Comparison of ENCODE assay signal across 1 fruit fly cellular context in the genomic region with DNA sequence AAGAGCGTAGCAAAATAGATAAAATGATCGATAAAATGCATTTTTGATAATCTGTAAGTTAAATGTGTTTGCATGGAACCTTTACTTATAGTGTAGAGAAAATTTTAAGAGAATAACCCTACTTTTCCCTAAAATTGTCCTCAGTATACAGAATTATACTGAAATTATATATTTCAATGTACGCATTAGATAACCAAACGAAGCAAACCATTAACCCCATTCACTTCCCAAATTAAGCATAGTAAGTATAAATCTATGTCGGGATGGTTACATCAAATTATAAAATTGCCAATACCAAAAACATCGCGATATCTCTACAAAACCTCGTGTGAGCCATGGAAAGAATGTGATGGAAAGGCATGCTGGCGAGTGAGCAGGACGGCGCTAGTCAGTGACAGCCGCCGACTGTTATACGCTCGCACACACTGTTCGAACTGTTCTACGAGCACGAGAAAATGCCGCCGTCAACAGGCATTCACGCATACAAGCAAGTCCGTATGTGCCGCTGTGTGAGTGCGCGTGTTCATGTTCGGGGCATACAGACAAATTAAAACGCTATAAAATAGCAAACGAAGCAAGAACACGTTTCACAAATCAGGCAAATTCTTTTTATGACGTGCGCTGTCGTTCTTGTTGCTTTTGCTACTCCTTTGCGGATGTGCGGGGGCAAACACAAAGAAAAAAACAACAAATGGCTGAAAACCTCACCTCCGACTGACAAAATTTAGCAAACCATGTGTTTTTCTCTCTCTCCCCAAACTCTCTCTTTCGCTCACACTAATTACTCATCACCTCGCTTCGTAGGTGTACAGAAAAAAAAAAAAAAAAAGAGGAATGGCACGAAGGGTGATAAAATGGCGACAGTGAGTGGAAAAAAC.
TF ChIP-seq lines count a peak whose summit lies in the region.

No protein-coding gene starts in this region.

TF ChIP-seq in whole organism, embryonic, 481 proteins besides CTCF, POLR2A, EP300 and RAD21 (continued from another document and continues in another):
- no peak for TF ChIP-seq CG3163 (GFP tag; optimal IDR thresholded peaks at IDR 0.05; lab: Kevin White, UChicago)
- no peak for TF ChIP-seq CG6765 (GFP tag; optimal IDR thresholded peaks at IDR 0.05; lab: Kevin White, UChicago)
- TF ChIP-seq odd (GFP tag; optimal IDR thresholded peaks at IDR 0.05; lab: Kevin White, UChicago): no peak
- no peak for TF ChIP-seq CG12219 (GFP tag; optimal IDR thresholded peaks at IDR 0.05; lab: Kevin White, UChicago)
- peak; percentile 8 for TF ChIP-seq stwl (tag; optimal IDR thresholded peaks at IDR 0.05; lab: Kevin White, UChicago)
- no peak for TF ChIP-seq ab (GFP tag; optimal IDR thresholded peaks at IDR 0.05; lab: Kevin White, UChicago)
- no peak for TF ChIP-seq sima (GFP tag; optimal IDR thresholded peaks at IDR 0.05; lab: Kevin White, UChicago)
- TF ChIP-seq ttk (GFP tag; IDR thresholded peaks at IDR 0.05; lab: Robert Waterston, UW): no peak
- TF ChIP-seq CG11696 (GFP tag; IDR thresholded peaks at IDR 0.05; lab: Robert Waterston, UW): no peak
- no peak for TF ChIP-seq pum (GFP tag; optimal IDR thresholded peaks at IDR 0.05; lab: Kevin White, UChicago)
- TF ChIP-seq CG31441 (GFP tag; IDR thresholded peaks at IDR 0.05; lab: Robert Waterston, UW): no peak
- TF ChIP-seq org-1 (GFP tag; optimal IDR thresholded peaks at IDR 0.05; lab: Kevin White, UChicago): no peak
- no peak for TF ChIP-seq ranshi (GFP tag; IDR thresholded peaks at IDR 0.05; lab: Robert Waterston, UW)
- TF ChIP-seq danr (GFP tag; IDR thresholded peaks at IDR 0.05; lab: Robert Waterston, UW): no peak
- no peak for TF ChIP-seq CG4730 (GFP tag; IDR thresholded peaks at IDR 0.05; lab: Robert Waterston, UW)
- TF ChIP-seq CG11085 (GFP tag; IDR thresholded peaks at IDR 0.05; lab: Robert Waterston, UW): no peak
- no peak for TF ChIP-seq Hr78 (GFP tag; optimal IDR thresholded peaks at IDR 0.05; lab: Kevin White, UChicago)
- no peak for TF ChIP-seq Atf6 (GFP tag; IDR thresholded peaks at IDR 0.05; lab: Robert Waterston, UW)
- TF ChIP-seq CG7745 (tag; optimal IDR thresholded peaks at IDR 0.05; lab: Kevin White, UChicago): no peak
- no peak for TF ChIP-seq Ptx1 (GFP tag; IDR thresholded peaks at IDR 0.05; lab: Robert Waterston, UW)
- no peak for TF ChIP-seq C15 (GFP tag; IDR thresholded peaks at IDR 0.05; lab: Robert Waterston, UW)
- TF ChIP-seq CG3281 (GFP tag; optimal IDR thresholded peaks at IDR 0.05; lab: Kevin White, UChicago): peak; percentile 31
- TF ChIP-seq Optix (GFP tag; IDR thresholded peaks at IDR 0.05; lab: Robert Waterston, UW): no peak
- no peak for TF ChIP-seq CG4617 (GFP tag; optimal IDR thresholded peaks at IDR 0.05; lab: Kevin White, UChicago; ENCODE audit: borderline replicate concordance)
- no peak for TF ChIP-seq CG2116 (GFP tag; optimal IDR thresholded peaks at IDR 0.05; lab: Kevin White, UChicago)
- no peak for TF ChIP-seq btn (GFP tag; optimal IDR thresholded peaks at IDR 0.05; lab: Kevin White, UChicago)
- no peak for TF ChIP-seq Dek (tag; optimal IDR thresholded peaks at IDR 0.05; lab: Kevin White, UChicago)
- TF ChIP-seq disco-r (GFP tag; optimal IDR thresholded peaks at IDR 0.05; lab: Kevin White, UChicago): no peak
- no peak for TF ChIP-seq ac (GFP tag; optimal IDR thresholded peaks at IDR 0.05; lab: Kevin White, UChicago)
- no peak for TF ChIP-seq CG11398 (GFP tag; optimal IDR thresholded peaks at IDR 0.05; lab: Kevin White, UChicago)
- TF ChIP-seq HLH4C (GFP tag; IDR thresholded peaks at IDR 0.05; lab: Robert Waterston, UW; ENCODE audit: partially characterized antibody): no peak
- no peak for TF ChIP-seq tio (GFP tag; optimal IDR thresholded peaks at IDR 0.05; lab: Kevin White, UChicago)
- no peak for TF ChIP-seq ap (GFP tag; IDR thresholded peaks at IDR 0.05; lab: Robert Waterston, UW)
- TF ChIP-seq hkb (optimal IDR thresholded peaks at IDR 0.05; lab: Kevin White, UChicago): no peak
- TF ChIP-seq hkb (GFP tag; IDR thresholded peaks at IDR 0.05; lab: Robert Waterston, UW): no peak
- TF ChIP-seq pita (GFP tag; optimal IDR thresholded peaks at IDR 0.05; lab: Kevin White, UChicago): no peak
- no peak for TF ChIP-seq dmrt11E (tag; optimal IDR thresholded peaks at IDR 0.05; lab: Kevin White, UChicago)
- no peak for TF ChIP-seq NfI (GFP tag; optimal IDR thresholded peaks at IDR 0.05; lab: Kevin White, UChicago)
- peak; percentile 47 for TF ChIP-seq B-H2 (GFP tag; optimal IDR thresholded peaks at IDR 0.05; lab: Kevin White, UChicago)
- no peak for TF ChIP-seq klu (GFP tag; IDR thresholded peaks at IDR 0.05; lab: Robert Waterston, UW)
- TF ChIP-seq eve (GFP tag; optimal IDR thresholded peaks at IDR 0.05; lab: Kevin White, UChicago): no peak
- TF ChIP-seq Taf1 (GFP tag; IDR thresholded peaks at IDR 0.05; lab: Robert Waterston, UW): no peak
- TF ChIP-seq phol (tag; optimal IDR thresholded peaks at IDR 0.05; lab: Kevin White, UChicago): no peak
- TF ChIP-seq Hr39 (optimal IDR thresholded peaks at IDR 0.05; lab: Kevin White, UChicago): no peak
- TF ChIP-seq zf30C (GFP tag; optimal IDR thresholded peaks at IDR 0.05; lab: Kevin White, UChicago): no peak
- TF ChIP-seq corto (GFP tag; optimal IDR thresholded peaks at IDR 0.05; lab: Kevin White, UChicago): no peak
- no peak for TF ChIP-seq dimm (GFP tag; IDR thresholded peaks at IDR 0.05; lab: Robert Waterston, UW)
- peak; percentile 40; the same call in 1 of the 2 replicates for TF ChIP-seq bbx (GFP tag; IDR thresholded peaks at IDR 0.05; lab: Robert Waterston, UW; ENCODE audit: partially characterized antibody)
- no peak for TF ChIP-seq Antp (GFP tag; optimal IDR thresholded peaks at IDR 0.05; lab: Kevin White, UChicago)
- TF ChIP-seq lola (GFP tag; optimal IDR thresholded peaks at IDR 0.05; lab: Kevin White, UChicago): no peak
- TF ChIP-seq CG5245 (GFP tag; optimal IDR thresholded peaks at IDR 0.05; lab: Kevin White, UChicago): no peak
- no peak for TF ChIP-seq slp2 (GFP tag; optimal IDR thresholded peaks at IDR 0.05; lab: Kevin White, UChicago)
- TF ChIP-seq Blimp-1 (GFP tag; optimal IDR thresholded peaks at IDR 0.05; lab: Kevin White, UChicago): no peak
- no peak for TF ChIP-seq Awh (GFP tag; IDR thresholded peaks at IDR 0.05; lab: Robert Waterston, UW)
- TF ChIP-seq Dfd (GFP tag; optimal IDR thresholded peaks at IDR 0.05; lab: Kevin White, UChicago): no peak
- TF ChIP-seq esg (GFP tag; conservative IDR thresholded peaks at IDR 0.05; lab: Robert Waterston, UW): no peak
- TF ChIP-seq Side (GFP tag; optimal IDR thresholded peaks at IDR 0.05; lab: Kevin White, UChicago): no peak
- no peak for TF ChIP-seq tgo (GFP tag; IDR thresholded peaks at IDR 0.05; lab: Robert Waterston, UW)
- TF ChIP-seq cad (GFP tag; optimal IDR thresholded peaks at IDR 0.05; lab: Kevin White, UChicago): peak; percentile 7
- TF ChIP-seq Fer1 (GFP tag; optimal IDR thresholded peaks at IDR 0.05; lab: Kevin White, UChicago): peak; percentile 41
- TF ChIP-seq sisA (GFP tag; IDR thresholded peaks at IDR 0.05; lab: Robert Waterston, UW): no peak
- peak; percentile 54; the same call in 1 of the 3 replicates for TF ChIP-seq ci (GFP tag; IDR thresholded peaks at IDR 0.05; lab: Robert Waterston, UW)
- TF ChIP-seq crp (GFP tag; optimal IDR thresholded peaks at IDR 0.05; lab: Kevin White, UChicago): no peak
- peak; percentile 36 for TF ChIP-seq Bteb2 (GFP tag; optimal IDR thresholded peaks at IDR 0.05; lab: Kevin White, UChicago)
- no peak for TF ChIP-seq CG9727 (GFP tag; optimal IDR thresholded peaks at IDR 0.05; lab: Kevin White, UChicago)
- TF ChIP-seq YL-1 (GFP tag; optimal IDR thresholded peaks at IDR 0.05; lab: Kevin White, UChicago): peak; percentile 76
- no peak for TF ChIP-seq Dip3 (GFP tag; optimal IDR thresholded peaks at IDR 0.05; lab: Kevin White, UChicago)
- no peak for TF ChIP-seq mld (GFP tag; IDR thresholded peaks at IDR 0.05; lab: Robert Waterston, UW; ENCODE audit: partially characterized antibody)
- TF ChIP-seq Doc3 (GFP tag; IDR thresholded peaks at IDR 0.05; lab: Robert Waterston, UW; ENCODE audit: partially characterized antibody): no peak
- TF ChIP-seq CoRest (tag; optimal IDR thresholded peaks at IDR 0.05; lab: Kevin White, UChicago): no peak
- TF ChIP-seq Poxn (GFP tag; IDR thresholded peaks at IDR 0.05; lab: Robert Waterston, UW): no peak
- no peak for TF ChIP-seq shn (GFP tag; optimal IDR thresholded peaks at IDR 0.05; lab: Kevin White, UChicago)
- no peak for TF ChIP-seq CG10209 (GFP tag; optimal IDR thresholded peaks at IDR 0.05; lab: Kevin White, UChicago)
- TF ChIP-seq HmgD (GFP tag; optimal IDR thresholded peaks at IDR 0.05; lab: Kevin White, UChicago): peak; percentile 55
- no peak for TF ChIP-seq emc (GFP tag; optimal IDR thresholded peaks at IDR 0.05; lab: Kevin White, UChicago)
- TF ChIP-seq Bgb (GFP tag; IDR thresholded peaks at IDR 0.05; lab: Robert Waterston, UW; ENCODE audit: partially characterized antibody): peak; percentile 50; the same call in 1 of the 2 replicates
- TF ChIP-seq lmd (GFP tag; IDR thresholded peaks at IDR 0.05; lab: Robert Waterston, UW): no peak
- TF ChIP-seq D19B (GFP tag; optimal IDR thresholded peaks at IDR 0.05; lab: Kevin White, UChicago): no peak
- TF ChIP-seq Rx (GFP tag; IDR thresholded peaks at IDR 0.05; lab: Robert Waterston, UW): no peak
- TF ChIP-seq Fer3 (tag; optimal IDR thresholded peaks at IDR 0.05; lab: Kevin White, UChicago): peak; percentile 18
- TF ChIP-seq kay (GFP tag; optimal IDR thresholded peaks at IDR 0.05; lab: Kevin White, UChicago): peak; percentile 39
- TF ChIP-seq CG3838 (GFP tag; optimal IDR thresholded peaks at IDR 0.05; lab: Kevin White, UChicago): no peak
- TF ChIP-seq grau (tag; optimal IDR thresholded peaks at IDR 0.05; lab: Kevin White, UChicago): no peak
- TF ChIP-seq Lhr (GFP tag; optimal IDR thresholded peaks at IDR 0.05; lab: Kevin White, UChicago): no peak
- TF ChIP-seq Nf-YB (GFP tag; optimal IDR thresholded peaks at IDR 0.05; lab: Kevin White, UChicago): peak; percentile 1
- TF ChIP-seq CG13894 (tag; optimal IDR thresholded peaks at IDR 0.05; lab: Kevin White, UChicago): peak; percentile 83
- no peak for TF ChIP-seq D19A (tag; optimal IDR thresholded peaks at IDR 0.05; lab: Kevin White, UChicago)
- TF ChIP-seq ase (GFP tag; IDR thresholded peaks at IDR 0.05; lab: Robert Waterston, UW): no peak
- no peak for TF ChIP-seq Vsx1 (GFP tag; optimal IDR thresholded peaks at IDR 0.05; lab: Kevin White, UChicago)
- TF ChIP-seq Stat92E (GFP tag; optimal IDR thresholded peaks at IDR 0.05; lab: Kevin White, UChicago): peak in 1 of 3 experiments; percentile 3
- TF ChIP-seq Neu2 (GFP tag; optimal IDR thresholded peaks at IDR 0.05; lab: Kevin White, UChicago; ENCODE audit: borderline replicate concordance): no peak
- no peak for TF ChIP-seq TFAM (GFP tag; optimal IDR thresholded peaks at IDR 0.05; lab: Kevin White, UChicago)
- TF ChIP-seq ham (GFP tag; IDR thresholded peaks at IDR 0.05; lab: Robert Waterston, UW): no peak
- TF ChIP-seq hbn (GFP tag; IDR thresholded peaks at IDR 0.05; lab: Robert Waterston, UW; ENCODE audit: partially characterized antibody): peak; percentile 19; the same call in 1 of the 2 replicates
- peak; percentile 80 for TF ChIP-seq Med (GFP tag; lab: Kevin White, UChicago)
- TF ChIP-seq CG10431 (GFP tag; optimal IDR thresholded peaks at IDR 0.05; lab: Kevin White, UChicago): no peak
- TF ChIP-seq CG17829 (tag; optimal IDR thresholded peaks at IDR 0.05; lab: Kevin White, UChicago): no peak
- TF ChIP-seq CG13624 (GFP tag; optimal IDR thresholded peaks at IDR 0.05; lab: Kevin White, UChicago): no peak
- no peak; the same call in 1 of the 2 replicates for TF ChIP-seq Scr (GFP tag; IDR thresholded peaks at IDR 0.05; lab: Robert Waterston, UW; ENCODE audit: partially characterized antibody)
- TF ChIP-seq CG18619 (GFP tag; optimal IDR thresholded peaks at IDR 0.05; lab: Kevin White, UChicago): no peak
- TF ChIP-seq Opbp (GFP tag; IDR thresholded peaks at IDR 0.05; lab: Robert Waterston, UW; ENCODE audit: partially characterized antibody): no peak; the same call in 2 of the 3 replicates
- TF ChIP-seq CG11695 (GFP tag; IDR thresholded peaks at IDR 0.05; lab: Robert Waterston, UW): no peak
- TF ChIP-seq Camta (GFP tag; optimal IDR thresholded peaks at IDR 0.05; lab: Kevin White, UChicago): no peak
- TF ChIP-seq her (GFP tag; optimal IDR thresholded peaks at IDR 0.05; lab: Kevin White, UChicago): peak; percentile 26
- no peak for TF ChIP-seq Kr (GFP tag; optimal IDR thresholded peaks at IDR 0.05; lab: Kevin White, UChicago)
- TF ChIP-seq fd102C (GFP tag; optimal IDR thresholded peaks at IDR 0.05; lab: Kevin White, UChicago): no peak
- no peak for TF ChIP-seq Abd-B (GFP tag; optimal IDR thresholded peaks at IDR 0.05; lab: Kevin White, UChicago)
- TF ChIP-seq CG11456 (GFP tag; IDR thresholded peaks at IDR 0.05; lab: Robert Waterston, UW): no peak
- TF ChIP-seq CG14441 (GFP tag; IDR thresholded peaks at IDR 0.05; lab: Robert Waterston, UW): no peak
- TF ChIP-seq cas (GFP tag; IDR thresholded peaks at IDR 0.05; lab: Robert Waterston, UW): no peak
- TF ChIP-seq CG12104 (GFP tag; optimal IDR thresholded peaks at IDR 0.05; lab: Kevin White, UChicago): no peak
- TF ChIP-seq CG11093 (GFP tag; IDR thresholded peaks at IDR 0.05; lab: Robert Waterston, UW): no peak
- no peak for TF ChIP-seq sens-2 (GFP tag; IDR thresholded peaks at IDR 0.05; lab: Robert Waterston, UW)
- no peak for TF ChIP-seq kni (GFP tag; optimal IDR thresholded peaks at IDR 0.05; lab: Kevin White, UChicago)
- TF ChIP-seq CG15479 (GFP tag; optimal IDR thresholded peaks at IDR 0.05; lab: Kevin White, UChicago): no peak
- TF ChIP-seq CG12299 (tag; optimal IDR thresholded peaks at IDR 0.05; lab: Kevin White, UChicago): no peak
- TF ChIP-seq gcm2 (GFP tag; optimal IDR thresholded peaks at IDR 0.05; lab: Kevin White, UChicago): no peak
- TF ChIP-seq CG7357 (GFP tag; IDR thresholded peaks at IDR 0.05; lab: Robert Waterston, UW): no peak
- no peak for TF ChIP-seq D (optimal IDR thresholded peaks at IDR 0.05; lab: Kevin White, UChicago)
- TF ChIP-seq D (GFP tag; optimal IDR thresholded peaks at IDR 0.05; lab: Kevin White, UChicago): no peak
- no peak for TF ChIP-seq Sry-δ (GFP tag; optimal IDR thresholded peaks at IDR 0.05; lab: Kevin White, UChicago)
- no peak for TF ChIP-seq CG30431 (GFP tag; optimal IDR thresholded peaks at IDR 0.05; lab: Kevin White, UChicago)
- peak; percentile 63 to 80 for TF ChIP-seq Trl (optimal IDR thresholded peaks at IDR 0.05; lab: Kevin White, UChicago)
- no peak for TF ChIP-seq Trl (GFP tag; optimal IDR thresholded peaks at IDR 0.05; lab: Kevin White, UChicago)
- no peak for TF ChIP-seq CG8281 (tag; optimal IDR thresholded peaks at IDR 0.05; lab: Kevin White, UChicago)
- TF ChIP-seq ken (GFP tag; IDR thresholded peaks at IDR 0.05; lab: Robert Waterston, UW): peak; percentile 38; the same call in 1 of the 3 replicates
- TF ChIP-seq Ets65A (GFP tag; lab: Kevin White, UChicago): no peak
